Fruit fly (Drosophila melanogaster) whole organism, prepupa: ENCODE results near the gene DCX-EMAP.

Experiments
- Blimp-1 ChIP-seq: fragments of 200-800 bp; sonication (Bioruptor generic); optimal IDR thresholded peaks from 3 replicates; lab custom pipeline; 2017; ENCODE audit warnings: missing biosample characterization, missing genetic modification characterization, mild to moderate bottlenecking, moderate library complexity, missing genetic modification reagents
- CG11902 ChIP-seq: fragments of 200-800 bp; sonication (Bioruptor generic); optimal IDR thresholded peaks from 3 replicates; lab custom pipeline; 2016; ENCODE audit warnings: missing biosample characterization, missing genetic modification characterization
- CG16779 ChIP-seq: fragments of 200-800 bp; sonication (Bioruptor generic); optimal IDR thresholded peaks from 3 replicates; lab custom pipeline; 2017; ENCODE audit warnings: missing biosample characterization, mild to moderate bottlenecking, missing genetic modification characterization
- CG32006 ChIP-seq: fragments of 200-800 bp; sonication (Bioruptor generic); optimal IDR thresholded peaks from 3 replicates; lab custom pipeline; 2017; ENCODE audit warnings: missing biosample characterization, mild to moderate bottlenecking, missing genetic modification characterization
- CG6792 ChIP-seq: fragments of 200-800 bp; sonication (Bioruptor generic); optimal IDR thresholded peaks from 3 replicates; lab custom pipeline; 2016; ENCODE audit warnings: missing biosample characterization, missing genetic modification characterization
- CG9139 ChIP-seq: fragments of 200-800 bp; sonication (Bioruptor generic); optimal IDR thresholded peaks from 3 replicates; lab custom pipeline; 2017; ENCODE audit warnings: missing biosample characterization, mild to moderate bottlenecking, missing genetic modification characterization
- Ets96B ChIP-seq: fragments of 200-800 bp; optimal IDR thresholded peaks from 2 replicates; lab custom pipeline; 2019; ENCODE audit warnings: missing biosample characterization, mild to moderate bottlenecking, missing genetic modification characterization, moderate library complexity
- Hr38 ChIP-seq: sonication (Bioruptor generic); optimal IDR thresholded peaks from 2 replicates; lab custom pipeline; 2016; ENCODE audit warnings: missing biosample characterization, missing genetic modification characterization
- Hr4 ChIP-seq: fragments of 200-800 bp; sonication (Bioruptor generic); optimal IDR thresholded peaks from 3 replicates; lab custom pipeline; 2016; ENCODE audit warnings: missing biosample characterization, missing genetic modification characterization
- Sox15 ChIP-seq: fragments of 200-800 bp; sonication (Bioruptor generic); optimal IDR thresholded peaks from 3 replicates; lab custom pipeline; 2016; ENCODE audit warnings: missing biosample characterization, missing genetic modification characterization
- eg ChIP-seq: fragments of 200-800 bp; sonication (Bioruptor generic); IDR thresholded peaks from 3 replicates; pipeline ENCODE4 v1.3.6; 2022; ENCODE audit warnings: missing biosample characterization, missing genetic modification characterization
- esn ChIP-seq: fragments of 200-800 bp; sonication (Bioruptor generic); optimal IDR thresholded peaks from 2 replicates; lab custom pipeline; 2016; ENCODE audit warnings: missing biosample characterization, mild to moderate bottlenecking, missing genetic modification characterization, moderate library complexity
- fkh ChIP-seq: fragments of 200-800 bp; sonication (Bioruptor generic); optimal IDR thresholded peaks from 3 replicates; lab custom pipeline; 2017; ENCODE audit warnings: missing biosample characterization, mild to moderate bottlenecking, missing genetic modification characterization, moderate library complexity
- pdm3 ChIP-seq: fragments of 200-800 bp; sonication (Bioruptor generic); optimal IDR thresholded peaks from 3 replicates; lab custom pipeline; 2016; ENCODE audit warnings: missing biosample characterization, missing genetic modification characterization

- TF ChIP-seq eg (GFP tag; lab: Robert Waterston, UW) (no peak), CG6792 (GFP tag; lab: Kevin White, UChicago) (no peak), Hr38 (GFP tag; lab: Kevin White, UChicago) (no peak), Sox15 (GFP tag; lab: Kevin White, UChicago) (no peak), Blimp-1 (GFP tag; lab: Kevin White, UChicago) (no peak), CG16779 (tag; lab: Kevin White, UChicago) (no peak), CG32006 (no peak), CG11902 (no peak), esn (GFP tag; lab: Kevin White, UChicago) (no peak), Ets96B (tag; lab: Kevin White, UChicago) (no peak), CG9139 (no peak), fkh (no peak), Hr4 (GFP tag; lab: Kevin White, UChicago) (no peak), pdm3 (GFP tag; lab: Kevin White, UChicago) (no peak)
Measured at dm6 chr3L:14989879-14990278, 86.3 kb downstream of the DCX-EMAP start.
